Worm (Caenorhabditis elegans): ENCODE measurements around the gene atf-6.

ce11 chrX:12491138-12491537 lies 10.4 kb downstream of the atf-6 start:
- TF ChIP-seq mab-5 (tag; optimal IDR thresholded peaks at IDR 0.05) (no peak), nhr-77 (tag; optimal IDR thresholded peaks at IDR 0.05) (no peak), peb-1 (tag; optimal IDR thresholded peaks at IDR 0.05) (no peak), Y55F3AM.14 (GFP tag; optimal IDR thresholded peaks at IDR 0.05) (no peak), elt-1 (tag; optimal IDR thresholded peaks at IDR 0.05) (no peak), lsy-2 (tag; optimal IDR thresholded peaks at IDR 0.05) (no peak), nhr-237 (tag; optimal IDR thresholded peaks at IDR 0.05) (no peak), unc-62 (GFP tag; optimal IDR thresholded peaks at IDR 0.05) (no peak), ceh-82 (tag; optimal IDR thresholded peaks at IDR 0.05) (no peak), mdl-1 (tag; optimal IDR thresholded peaks at IDR 0.05) (no peak), sma-3 (GFP tag; optimal IDR thresholded peaks at IDR 0.05) (no peak), aly-2 (tag; optimal IDR thresholded peaks at IDR 0.05) (no peak), ama-1 (optimal IDR thresholded peaks at IDR 0.05) (no peak), nhr-6 (tag; optimal IDR thresholded peaks at IDR 0.05) (no peak)
